Worm (Caenorhabditis elegans) whole organism, late embryonic: ENCODE results near the gene bet-2.

Source experiments
- T23F11.4 ChIP-seq: fragments of 200-800 bp; sonication (Bioruptor generic); optimal IDR thresholded peaks from 2 replicates; lab custom pipeline; 2018; ENCODE audit warnings: mild to moderate bottlenecking, missing genetic modification characterization, missing compliant biosample characterization
- Y22D7AL.16 ChIP-seq: sonication (generic microtip); optimal IDR thresholded peaks from 2 replicates; lab custom pipeline; 2016; ENCODE audit warnings: missing genetic modification characterization, missing compliant biosample characterization
- ceh-14 ChIP-seq: sonication (generic microtip); optimal IDR thresholded peaks from 2 replicates; lab custom pipeline; 2016; ENCODE audit warnings: missing genotype, missing genetic modification characterization, missing compliant biosample characterization
- ceh-18 ChIP-seq: sonication (generic microtip); optimal IDR thresholded peaks from 2 replicates; lab custom pipeline; 2016; ENCODE audit warnings: missing genetic modification characterization, missing compliant biosample characterization
- ceh-19 ChIP-seq: fragments of 200-800 bp; sonication (Bioruptor generic); optimal IDR thresholded peaks from 2 replicates; lab custom pipeline; 2018; ENCODE audit warnings: mild to moderate bottlenecking, missing genetic modification characterization, missing compliant biosample characterization
- ceh-2 ChIP-seq: sonication (generic microtip); optimal IDR thresholded peaks from 2 replicates; lab custom pipeline; 2016; ENCODE audit warnings: missing genotype, missing genetic modification characterization, missing compliant biosample characterization
- ceh-24 ChIP-seq: sonication (generic microtip); optimal IDR thresholded peaks from 2 replicates; lab custom pipeline; 2016; ENCODE audit warnings: mild to moderate bottlenecking, missing genetic modification characterization, missing compliant biosample characterization
- ceh-30 ChIP-seq: fragments of 150-350 bp; optimal IDR thresholded peaks from 2 replicates; lab custom pipeline; 2014; ENCODE audit warnings: missing biosample characterization, missing genetic modification characterization
- ceh-31 ChIP-seq: sonication (generic microtip); optimal IDR thresholded peaks from 2 replicates; lab custom pipeline; 2016; ENCODE audit warnings: missing genetic modification characterization, missing compliant biosample characterization
- ceh-48 ChIP-seq: sonication (generic microtip); optimal IDR thresholded peaks from 2 replicates; lab custom pipeline; 2016; ENCODE audit warnings: missing genetic modification characterization, inconsistent platforms, missing compliant biosample characterization
- ceh-9 ChIP-seq: sonication (generic microtip); optimal IDR thresholded peaks from 2 replicates; lab custom pipeline; 2016; ENCODE audit warnings: mild to moderate bottlenecking, missing genetic modification characterization, inconsistent platforms, missing compliant biosample characterization
- che-1 ChIP-seq: sonication (generic microtip); optimal IDR thresholded peaks from 2 replicates; lab custom pipeline; 2016; ENCODE audit warnings: mild to moderate bottlenecking, missing genetic modification characterization, missing compliant biosample characterization
- dmd-4 ChIP-seq: sonication (generic microtip); optimal IDR thresholded peaks from 2 replicates; lab custom pipeline; 2016; ENCODE audit warnings: borderline replicate concordance, missing genetic modification characterization, missing compliant biosample characterization
- dve-1 ChIP-seq: sonication (generic microtip); optimal IDR thresholded peaks from 2 replicates; lab custom pipeline; 2017; ENCODE audit warnings: antibody characterized with exemption, mild to moderate bottlenecking, missing genetic modification characterization, missing compliant biosample characterization
- elt-4 ChIP-seq: sonication (generic microtip); optimal IDR thresholded peaks from 2 replicates; lab custom pipeline; 2016; ENCODE audit warnings: missing genetic modification characterization, missing compliant biosample characterization
- fax-1 ChIP-seq: sonication (generic microtip); optimal IDR thresholded peaks from 2 replicates; lab custom pipeline; 2016; ENCODE audit warnings: missing genotype, missing genetic modification characterization, missing compliant biosample characterization
- fkh-10 ChIP-seq: fragments of 150-350 bp; optimal IDR thresholded peaks from 2 replicates; lab custom pipeline; 2014; ENCODE audit warnings: missing biosample characterization, missing genetic modification reagents, missing genetic modification characterization
- fkh-6 ChIP-seq: sonication (generic microtip); optimal IDR thresholded peaks from 2 replicates; lab custom pipeline; 2016; ENCODE audit warnings: missing genetic modification characterization, missing compliant biosample characterization
- gmeb-2 ChIP-seq: sonication (generic microtip); optimal IDR thresholded peaks from 2 replicates; lab custom pipeline; 2016; ENCODE audit warnings: missing genetic modification characterization, inconsistent platforms, missing compliant biosample characterization
- hlh-15 ChIP-seq: sonication (generic microtip); optimal IDR thresholded peaks from 2 replicates; lab custom pipeline; 2016; ENCODE audit warnings: missing genetic modification characterization, missing compliant biosample characterization
- hlh-30 ChIP-seq: sonication (generic microtip); optimal IDR thresholded peaks from 2 replicates; lab custom pipeline; 2017; ENCODE audit warnings: antibody characterized with exemption, missing genetic modification characterization, missing compliant biosample characterization; ENCODE audit not compliant: insufficient read depth
- hlh-6 ChIP-seq: sonication (generic microtip); optimal IDR thresholded peaks from 2 replicates; lab custom pipeline; 2016; ENCODE audit warnings: missing genotype, missing genetic modification characterization, missing compliant biosample characterization
- hlh-8 ChIP-seq: sonication (generic microtip); optimal IDR thresholded peaks from 2 replicates; lab custom pipeline; 2016; ENCODE audit warnings: missing genotype, missing genetic modification characterization, missing compliant biosample characterization
- lin-11 ChIP-seq: fragments of 200-800 bp; sonication (Bioruptor generic); optimal IDR thresholded peaks from 2 replicates; lab custom pipeline; 2018; ENCODE audit warnings: mild to moderate bottlenecking, missing genetic modification characterization, missing compliant biosample characterization
- madf-2 ChIP-seq: sonication (generic microtip); optimal IDR thresholded peaks from 2 replicates; lab custom pipeline; 2017; ENCODE audit warnings: missing genetic modification characterization, missing compliant biosample characterization
- nfya-1 ChIP-seq: sonication (generic microtip); optimal IDR thresholded peaks from 2 replicates; lab custom pipeline; 2017; ENCODE audit warnings: missing genetic modification characterization, mild to moderate bottlenecking, missing compliant biosample characterization, antibody characterized with exemption, moderate library complexity
- npax-4 ChIP-seq: sonication (generic microtip); optimal IDR thresholded peaks from 2 replicates; lab custom pipeline; 2016; ENCODE audit warnings: missing genetic modification characterization, missing compliant biosample characterization
- odd-2 ChIP-seq: sonication (generic microtip); optimal IDR thresholded peaks from 2 replicates; lab custom pipeline; 2017; ENCODE audit warnings: antibody characterized with exemption, mild to moderate bottlenecking, missing genetic modification characterization, missing compliant biosample characterization
- pag-3 ChIP-seq: sonication (generic microtip); optimal IDR thresholded peaks from 2 replicates; lab custom pipeline; 2016; ENCODE audit warnings: missing compliant biosample characterization, missing genetic modification characterization, borderline replicate concordance
- pat-9 ChIP-seq: fragments of 200-800 bp; sonication (Bioruptor generic); optimal IDR thresholded peaks from 2 replicates; lab custom pipeline; 2018; ENCODE audit warnings: mild to moderate bottlenecking, missing genetic modification characterization, moderate library complexity, missing compliant biosample characterization
- pax-1 ChIP-seq: fragments of 150-350 bp; optimal IDR thresholded peaks from 2 replicates; lab custom pipeline; 2014; ENCODE audit warnings: missing biosample characterization, missing genetic modification characterization
- pha-2 ChIP-seq: sonication (generic microtip); optimal IDR thresholded peaks from 2 replicates; lab custom pipeline; 2017; ENCODE audit warnings: mild to moderate bottlenecking, missing genetic modification characterization, missing compliant biosample characterization
- pha-4 ChIP-seq: fragments of 150-350 bp; optimal IDR thresholded peaks from 2 replicates; lab custom pipeline; 2018; ENCODE audit warnings: missing biosample characterization, missing genetic modification reagents, missing genetic modification characterization
- pqm-1 ChIP-seq: sonication (generic microtip); optimal IDR thresholded peaks from 2 replicates; lab custom pipeline; 2016; ENCODE audit warnings: missing genetic modification characterization, missing compliant biosample characterization
- sdc-2 ChIP-seq: sonication (generic microtip); optimal IDR thresholded peaks from 2 replicates; lab custom pipeline; 2016; ENCODE audit warnings: missing genotype, missing genetic modification characterization, missing compliant biosample characterization
- sox-2 ChIP-seq: fragments of 200-800 bp; sonication (Bioruptor generic); IDR thresholded peaks from 2 replicates; pipeline ENCODE4 v1.3.6; 2022; ENCODE audit warnings: missing genetic modification reagents, missing genetic modification characterization, missing compliant biosample characterization
- syd-9 ChIP-seq: sonication (generic microtip); optimal IDR thresholded peaks from 2 replicates; lab custom pipeline; 2016; ENCODE audit warnings: mild to moderate bottlenecking, missing genetic modification characterization, moderate library complexity, missing compliant biosample characterization
- tbx-2 ChIP-seq: sonication (generic microtip); optimal IDR thresholded peaks from 2 replicates; lab custom pipeline; 2016; ENCODE audit warnings: missing genetic modification characterization, missing compliant biosample characterization
- ttx-3 ChIP-seq: sonication (generic microtip); optimal IDR thresholded peaks from 2 replicates; lab custom pipeline; 2016; ENCODE audit warnings: missing genetic modification reagents, missing genetic modification characterization, missing compliant biosample characterization
- unc-3 ChIP-seq, 2 experiments: fragments of 200-800 bp in 1 of 2; sonication (Bioruptor generic) in 1 of 2; sonication (generic microtip) in 1 of 2; conservative IDR thresholded peaks in 1 of 2; optimal IDR thresholded peaks in 1 of 2; 2 replicates each; pipeline versions ENCODE4 v1.3.6 to Lab custom; 2016 to 2022; ENCODE audit warnings: missing compliant biosample characterization in 2 of 2, missing genetic modification characterization in 2 of 2, missing genetic modification reagents in 1 of 2
- unc-42 ChIP-seq: sonication (generic microtip); optimal IDR thresholded peaks from 2 replicates; lab custom pipeline; 2016; ENCODE audit warnings: missing genotype, missing genetic modification characterization, missing compliant biosample characterization
- unc-55 ChIP-seq: sonication (generic microtip); optimal IDR thresholded peaks from 2 replicates; lab custom pipeline; 2017; ENCODE audit warnings: missing biosample characterization, missing genetic modification reagents, missing genetic modification characterization
- unc-86 ChIP-seq: sonication (generic microtip); optimal IDR thresholded peaks from 2 replicates; lab custom pipeline; 2016; ENCODE audit warnings: missing genetic modification characterization, missing compliant biosample characterization
- zip-5 ChIP-seq: sonication (generic microtip); optimal IDR thresholded peaks from 2 replicates; lab custom pipeline; 2016; ENCODE audit warnings: missing genetic modification characterization, missing compliant biosample characterization

Gene bet-2

ce11 chrX:10534625-10535244 lies 34.3 kb upstream of the bet-2 start:
- TF ChIP-seq ceh-9 (tag; lab: Kevin White, UChicago) = no peak
- no peak for TF ChIP-seq ceh-30
- TF ChIP-seq fkh-6 (tag; lab: Kevin White, UChicago) = no peak
- no peak for TF ChIP-seq ttx-3
- TF ChIP-seq dve-1 (tag; lab: Kevin White, UChicago) = no peak
- TF ChIP-seq Y22D7AL.16 (tag; lab: Kevin White, UChicago) = no peak
- no peak for TF ChIP-seq ceh-2 (tag; lab: Kevin White, UChicago)
- TF ChIP-seq ceh-14 = no peak

DNA sequence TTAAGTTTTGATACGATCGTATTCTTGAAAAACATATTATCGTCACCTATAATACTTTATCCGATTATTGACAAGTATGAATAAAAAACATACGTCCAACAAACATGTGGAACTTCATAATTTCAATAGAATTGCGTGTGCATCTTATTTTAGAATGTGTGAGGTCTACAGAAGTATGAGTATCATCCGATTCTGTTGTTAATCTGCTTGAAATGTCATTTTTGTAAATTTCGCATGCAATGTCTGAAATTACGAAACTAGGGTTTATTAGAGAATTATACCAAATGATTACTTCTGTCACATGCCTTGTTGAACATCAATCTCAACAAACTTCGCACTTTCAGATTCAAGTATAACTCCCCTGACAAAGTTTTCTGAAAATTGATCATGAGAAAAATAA lies 27.3 kb upstream of the bet-2 start:
- no peak for TF ChIP-seq pha-2 (tag; lab: Kevin White, UChicago)
- no peak for TF ChIP-seq ceh-31 (tag; lab: Kevin White, UChicago)
- TF ChIP-seq pax-1 (tag; lab: Kevin White, UChicago) = no peak
- TF ChIP-seq pqm-1 (tag; lab: Kevin White, UChicago) = no peak
- TF ChIP-seq pag-3 (tag; lab: Kevin White, UChicago) = no peak
- TF ChIP-seq che-1 = no peak
- no peak for TF ChIP-seq hlh-8 (tag; lab: Kevin White, UChicago)
- TF ChIP-seq unc-55 = no peak
- TF ChIP-seq fax-1 (tag; lab: Kevin White, UChicago) = no peak
- no peak for TF ChIP-seq hlh-15
- TF ChIP-seq zip-5 (tag; lab: Kevin White, UChicago) = no peak
- no peak for TF ChIP-seq tbx-2
- TF ChIP-seq pha-4 (tag; lab: Kevin White, UChicago) = no peak
- no peak for TF ChIP-seq ceh-24 (tag; lab: Kevin White, UChicago)
- no peak for TF ChIP-seq unc-3 (GFP tag; conservative IDR thresholded peaks at IDR 0.05; lab: Robert Waterston, UW)
- TF ChIP-seq unc-3 (tag; optimal IDR thresholded peaks at IDR 0.05; lab: Kevin White, UChicago) = no peak

- TF ChIP-seq pax-1 (tag; lab: Kevin White, UChicago) (no peak), ceh-19 (GFP tag; lab: Kevin White, UChicago) (no peak), pqm-1 (tag; lab: Kevin White, UChicago) (no peak), hlh-30 (tag; lab: Kevin White, UChicago) (no peak), dve-1 (tag; lab: Kevin White, UChicago) (no peak), odd-2 (no peak), T23F11.4 (GFP tag; lab: Kevin White, UChicago) (no peak), ceh-9 (tag; lab: Kevin White, UChicago) (no peak), elt-4 (tag; lab: Kevin White, UChicago) (no peak), sox-2 (no peak), zip-5 (tag; lab: Kevin White, UChicago) (no peak), unc-86 (tag; lab: Kevin White, UChicago) (no peak)
Measured at ce11 chrX:10542313-10543048, 26.6 kb upstream of the bet-2 start, which contains the start of the genes F59F5.3 and F59F5.4. Gene F59F5.3 (minus strand): TSS chrX:10542413. Gene F59F5.4 (plus strand): TSS chrX:10542998.

ce11 chrX:10545716-10546115 lies 23.4 kb upstream of the bet-2 start, which contains the start of gene F59F5.5:
Gene F59F5.5 (plus strand): TSS chrX:10546016.
- TF ChIP-seq hlh-6 (tag; lab: Kevin White, UChicago) = no peak
- TF ChIP-seq madf-2 (tag; lab: Kevin White, UChicago) = no peak
- TF ChIP-seq npax-4 (tag; lab: Kevin White, UChicago) = no peak
- no peak for TF ChIP-seq sdc-2 (tag; lab: Kevin White, UChicago)
- TF ChIP-seq ceh-18 = no peak
- no peak for TF ChIP-seq ceh-19 (GFP tag; lab: Kevin White, UChicago)
- no peak for TF ChIP-seq pat-9 (tag; lab: Kevin White, UChicago)
- TF ChIP-seq nfya-1 (tag; lab: Kevin White, UChicago) = no peak
- no peak for TF ChIP-seq dmd-4
- TF ChIP-seq hlh-8 (tag; lab: Kevin White, UChicago) = no peak
- no peak for TF ChIP-seq Y22D7AL.16 (tag; lab: Kevin White, UChicago)
- TF ChIP-seq fkh-10 (GFP tag; lab: Kevin White, UChicago) = no peak
- TF ChIP-seq lin-11 (tag; lab: Kevin White, UChicago) = no peak
- TF ChIP-seq syd-9 (tag; lab: Kevin White, UChicago) = no peak
- TF ChIP-seq pha-2 (tag; lab: Kevin White, UChicago) = no peak
- TF ChIP-seq tbx-2 = no peak
- no peak for TF ChIP-seq gmeb-2
- no peak for TF ChIP-seq T23F11.4 (GFP tag; lab: Kevin White, UChicago)
- TF ChIP-seq unc-42 (tag; lab: Kevin White, UChicago) = no peak
- no peak for TF ChIP-seq ceh-48 (tag; lab: Kevin White, UChicago)
